Worm (Caenorhabditis elegans): ENCODE measurements around the gene K07B1.4.
"Not testable (repeated sequence)": the region's sequence is repeated elsewhere in the genome, so short reads cannot be mapped to it uniquely, and the experiment has no call there.

The K07B1.4 gene

ce11 chrV:9356345-9356744, 27.6 kb downstream of the K07B1.4 start, which contains the start of gene ttr-49:
Gene ttr-49, minus strand, starts transcription at chrV:9356515.
- no peak for TF ChIP-seq unc-62 (GFP tag; optimal IDR thresholded peaks at IDR 0.05)

- no peak for TF ChIP-seq unc-62 (GFP tag; optimal IDR thresholded peaks at IDR 0.05)
Measured at ce11 chrV:9359674-9360073, 30.9 kb downstream of the K07B1.4 start, which contains the start of gene gpa-3. Gene gpa-3, minus strand, starts transcription at chrV:9359774.

ce11 chrV:9370986-9371385, 42.2 kb downstream of the K07B1.4 start, which contains the start of gene E02C12.6:
Gene E02C12.6, minus strand, starts transcription at chrV:9371086.
- TF ChIP-seq unc-62 (GFP tag; optimal IDR thresholded peaks at IDR 0.05): no peak

- no peak for TF ChIP-seq unc-62 (GFP tag; optimal IDR thresholded peaks at IDR 0.05)
Measured at ce11 chrV:9373473-9373872, 44.7 kb downstream of the K07B1.4 start, which contains the start of gene E02C12.8. Gene E02C12.8, minus strand, starts transcription at chrV:9373613.

ce11 chrV:9375378-9375777, 46.6 kb downstream of the K07B1.4 start, which contains the start of gene E02C12.9:
Gene E02C12.9, minus strand, starts transcription at chrV:9375478.
- TF ChIP-seq unc-62 (GFP tag; optimal IDR thresholded peaks at IDR 0.05): no peak

ce11 chrV:9376417-9376816, 47.6 kb downstream of the K07B1.4 start, which contains the start of gene E02C12.19:
Gene E02C12.19, minus strand, starts transcription at chrV:9376517.
- no peak for TF ChIP-seq unc-62 (GFP tag; optimal IDR thresholded peaks at IDR 0.05)

- TF ChIP-seq unc-62 (GFP tag; optimal IDR thresholded peaks at IDR 0.05): no peak
Measured at ce11 chrV:9378335-9378734, 49.6 kb downstream of the K07B1.4 start, which contains the start of gene E02C12.10. Gene E02C12.10, minus strand, starts transcription at chrV:9378409.

ce11 chrV:9379808-9380207, 51.0 kb downstream of the K07B1.4 start, which contains the start of gene E02C12.11:
Gene E02C12.11, minus strand, starts transcription at chrV:9379908.
- TF ChIP-seq unc-62 (GFP tag; optimal IDR thresholded peaks at IDR 0.05): not testable (repeated sequence)
